Worm (Caenorhabditis elegans) whole organism, early embryonic: Measurements from ENCODE around the gene drp-1.

Experiments used
- B0310.2 ChIP-seq: sonication (generic microtip); optimal IDR thresholded peaks from 2 replicates; lab custom pipeline; 2016; ENCODE audit warnings: mild to moderate bottlenecking, missing genetic modification characterization, missing compliant biosample characterization
- F13C5.2 ChIP-seq: sonication (generic microtip); optimal IDR thresholded peaks from 2 replicates; lab custom pipeline; 2017; ENCODE audit warnings: mild to moderate bottlenecking, missing genetic modification characterization, inconsistent platforms, missing compliant biosample characterization
- aly-1 ChIP-seq: sonication (generic microtip); optimal IDR thresholded peaks from 2 replicates; lab custom pipeline; 2016; ENCODE audit warnings: missing genetic modification characterization, missing compliant biosample characterization
- ama-1 ChIP-seq: fragments of 150-350 bp; optimal IDR thresholded peaks from 2 replicates; lab custom pipeline; 2014
- ceh-13 ChIP-seq: fragments of 200-800 bp; sonication (Bioruptor generic); optimal IDR thresholded peaks from 2 replicates; lab custom pipeline; 2018; ENCODE audit warnings: mild to moderate bottlenecking, missing genetic modification characterization, missing compliant biosample characterization
- ceh-36 ChIP-seq: sonication (generic microtip); optimal IDR thresholded peaks from 2 replicates; lab custom pipeline; 2016; ENCODE audit warnings: missing genetic modification characterization, inconsistent platforms, missing compliant biosample characterization
- ets-7 ChIP-seq: sonication (generic microtip); optimal IDR thresholded peaks from 2 replicates; lab custom pipeline; 2016; ENCODE audit warnings: missing genotype, missing genetic modification characterization, missing compliant biosample characterization
- flt-1 ChIP-seq: fragments of 200-800 bp; sonication (Bioruptor generic); IDR thresholded peaks from 2 replicates; pipeline ENCODE4 v1.3.6; 2022; ENCODE audit warnings: missing genetic modification characterization, missing compliant biosample characterization
- hmbx-1 ChIP-seq: sonication (generic microtip); optimal IDR thresholded peaks from 2 replicates; lab custom pipeline; 2016; ENCODE audit warnings: mild to moderate bottlenecking, missing genetic modification characterization, missing compliant biosample characterization
- hmg-4 ChIP-seq: fragments of 200-800 bp; sonication (Bioruptor generic); optimal IDR thresholded peaks from 2 replicates; lab custom pipeline; 2018; ENCODE audit warnings: mild to moderate bottlenecking, missing genetic modification characterization, missing compliant biosample characterization
- hnd-1 ChIP-seq: sonication (generic microtip); optimal IDR thresholded peaks from 2 replicates; lab custom pipeline; 2016; ENCODE audit warnings: missing genetic modification characterization, missing compliant biosample characterization
- pes-1 ChIP-seq: fragments of 200-800 bp; sonication (Bioruptor generic); IDR thresholded peaks from 2 replicates; pipeline ENCODE4 v1.3.6; 2022; ENCODE audit warnings: missing genetic modification reagents, missing genetic modification characterization, missing compliant biosample characterization
- scrt-1 ChIP-seq: fragments of 200-800 bp; sonication (Bioruptor generic); IDR thresholded peaks from 2 replicates; pipeline ENCODE4 v1.3.6; 2022; ENCODE audit warnings: missing genetic modification characterization, missing compliant biosample characterization
- sea-1 ChIP-seq: fragments of 200-800 bp; sonication (Bioruptor generic); conservative IDR thresholded peaks from 2 replicates; pipeline ENCODE4 v1.3.6; 2022; ENCODE audit warnings: missing genetic modification characterization, missing compliant biosample characterization
- tbx-11 ChIP-seq: fragments of 200-800 bp; sonication (Bioruptor generic); IDR thresholded peaks from 2 replicates; pipeline ENCODE4 v1.3.6; 2022; ENCODE audit warnings: missing genetic modification characterization, missing compliant biosample characterization
- tbx-37 ChIP-seq: fragments of 200-800 bp; sonication (Bioruptor generic); conservative IDR thresholded peaks from 2 replicates; pipeline ENCODE4 v1.3.6; 2022; ENCODE audit warnings: missing genetic modification reagents, missing genetic modification characterization, missing compliant biosample characterization
- tra-4 ChIP-seq: sonication (generic microtip); optimal IDR thresholded peaks from 2 replicates; lab custom pipeline; 2017; ENCODE audit warnings: missing genetic modification characterization, missing compliant biosample characterization

The drp-1 gene

DNA sequence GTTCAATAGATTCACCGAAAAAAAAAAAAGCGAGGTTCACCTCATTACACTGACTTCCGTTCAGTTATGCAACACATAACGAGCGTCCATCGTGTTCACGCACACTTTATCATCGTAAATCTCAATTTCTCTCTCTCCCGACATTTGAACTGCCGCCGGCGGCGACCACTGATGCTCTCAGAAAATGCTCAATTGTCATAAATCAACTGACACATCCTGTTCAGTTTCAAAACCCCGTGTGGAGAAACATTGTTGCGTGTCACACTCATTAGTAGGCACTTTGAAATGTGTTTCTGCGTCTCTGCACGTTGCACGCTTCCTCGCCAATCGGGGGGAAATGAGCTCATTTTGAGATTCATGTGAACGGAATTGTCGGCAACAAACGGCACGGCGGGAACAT is 2.5 kb upstream of the drp-1 start:
- TF ChIP-seq ceh-36 (no peak), hmg-4 (GFP tag; lab: Kevin White, UChicago) (no peak), aly-1 (tag; lab: Kevin White, UChicago) (no peak), B0310.2 (tag; lab: Kevin White, UChicago) (no peak), ama-1 (lab: Kevin White, UChicago) (no peak), tbx-11 (GFP tag; lab: Robert Waterston, UW) (no peak), F13C5.2 (tag; lab: Kevin White, UChicago) (no peak), hmbx-1 (tag; lab: Kevin White, UChicago) (no peak), sea-1 (no peak), tra-4 (tag; lab: Kevin White, UChicago) (no peak), tbx-37 (GFP tag; lab: Robert Waterston, UW) (no peak), scrt-1 (GFP tag; lab: Robert Waterston, UW) (no peak), ceh-13 (GFP tag; lab: Kevin White, UChicago) (no peak), hnd-1 (tag; lab: Kevin White, UChicago) (no peak), flt-1 (GFP tag; lab: Robert Waterston, UW) (no peak), ets-7 (no peak)

DNA sequence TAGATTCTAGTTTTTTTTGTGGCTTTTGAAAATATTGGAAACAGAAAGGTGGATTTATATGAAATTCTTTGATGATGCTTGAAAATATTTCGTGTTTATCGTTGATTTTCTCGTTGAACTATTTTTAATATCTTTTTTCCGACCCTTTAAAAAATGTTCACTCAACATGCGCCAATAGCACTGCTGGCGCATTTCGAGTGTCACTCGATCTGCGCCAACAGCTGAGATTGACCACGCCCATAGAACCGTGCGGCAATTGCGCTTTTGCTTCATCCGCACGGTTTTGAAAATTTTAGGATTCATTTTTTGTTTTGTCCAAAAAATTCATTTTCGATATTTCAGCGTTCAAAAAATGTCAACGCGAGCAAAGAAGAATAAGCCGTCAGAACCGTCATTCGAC is 3.0 kb downstream of the drp-1 start, which contains the start of gene tebp-2:
TSS of gene tebp-2 (plus strand) at position 343 of the 400 bp plus-strand sequence.
- TF ChIP-seq F13C5.2 (tag; lab: Kevin White, UChicago), result no peak
- TF ChIP-seq sea-1, result no peak
- TF ChIP-seq aly-1 (tag; lab: Kevin White, UChicago), result no peak
- no peak for TF ChIP-seq ama-1 (lab: Kevin White, UChicago)

DNA sequence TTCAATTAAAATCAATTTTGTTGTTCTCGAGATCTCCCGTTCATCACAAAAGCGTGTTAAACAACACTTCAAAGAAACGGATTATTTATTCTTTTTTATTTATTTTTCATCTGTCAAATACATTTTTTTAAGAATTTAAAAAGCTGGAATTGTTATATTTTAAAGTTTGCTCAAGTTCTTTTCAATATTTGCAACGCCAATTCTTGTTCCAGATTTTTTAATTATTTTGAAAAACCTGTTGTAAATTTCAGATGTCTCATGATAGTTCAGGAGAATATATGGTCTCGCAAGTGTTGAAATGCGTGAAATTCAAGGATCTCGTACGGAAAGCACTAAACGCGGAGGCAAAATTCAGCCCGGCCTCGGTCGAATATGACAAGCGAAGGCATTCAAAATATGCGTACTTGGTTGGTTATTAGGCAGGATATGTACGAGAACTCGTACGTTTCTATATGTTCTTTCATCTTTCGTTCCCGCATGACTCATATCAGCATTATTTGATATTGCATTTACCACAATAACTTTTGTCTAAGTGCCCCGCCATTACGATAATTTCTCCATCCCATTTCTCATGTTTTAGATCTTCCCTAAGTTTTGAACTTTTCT is 6.4 kb downstream of the drp-1 start, which contains the start of gene cec-6:
TSS of gene cec-6 (plus strand) at position 252 of the 606 bp plus-strand sequence.
- TF ChIP-seq B0310.2 (tag; lab: Kevin White, UChicago) (no peak), flt-1 (GFP tag; lab: Robert Waterston, UW) (no peak), sea-1 (no peak), hnd-1 (tag; lab: Kevin White, UChicago) (no peak), ets-7 (no peak), tra-4 (tag; lab: Kevin White, UChicago) (no peak), ama-1 (lab: Kevin White, UChicago) (no peak), tbx-37 (GFP tag; lab: Robert Waterston, UW) (no peak), aly-1 (tag; lab: Kevin White, UChicago) (no peak), scrt-1 (GFP tag; lab: Robert Waterston, UW) (no peak), tbx-11 (GFP tag; lab: Robert Waterston, UW) (no peak), F13C5.2 (tag; lab: Kevin White, UChicago) (no peak), hmbx-1 (tag; lab: Kevin White, UChicago) (no peak), ceh-13 (GFP tag; lab: Kevin White, UChicago) (no peak)

DNA sequence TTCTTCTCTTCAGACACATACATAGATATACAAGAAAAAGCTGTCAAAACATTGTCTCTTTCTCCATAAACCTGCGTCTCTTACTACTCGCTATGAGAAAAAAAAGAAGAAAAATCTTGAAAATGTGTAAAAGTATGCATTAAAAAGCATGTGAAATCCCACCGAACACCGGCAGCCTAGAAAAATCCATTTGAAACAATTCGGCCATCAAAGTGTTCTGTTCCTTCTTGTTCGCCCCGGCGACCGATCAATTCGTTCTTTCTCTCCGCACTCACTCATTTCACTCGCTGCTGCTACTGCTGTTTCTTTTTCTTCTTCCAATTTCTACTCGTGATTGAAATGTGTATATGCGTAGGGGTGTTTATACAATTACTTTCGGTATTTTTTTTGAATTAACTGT is 10.6 kb downstream of the drp-1 start:
- TF ChIP-seq sea-1, result no peak

DNA sequence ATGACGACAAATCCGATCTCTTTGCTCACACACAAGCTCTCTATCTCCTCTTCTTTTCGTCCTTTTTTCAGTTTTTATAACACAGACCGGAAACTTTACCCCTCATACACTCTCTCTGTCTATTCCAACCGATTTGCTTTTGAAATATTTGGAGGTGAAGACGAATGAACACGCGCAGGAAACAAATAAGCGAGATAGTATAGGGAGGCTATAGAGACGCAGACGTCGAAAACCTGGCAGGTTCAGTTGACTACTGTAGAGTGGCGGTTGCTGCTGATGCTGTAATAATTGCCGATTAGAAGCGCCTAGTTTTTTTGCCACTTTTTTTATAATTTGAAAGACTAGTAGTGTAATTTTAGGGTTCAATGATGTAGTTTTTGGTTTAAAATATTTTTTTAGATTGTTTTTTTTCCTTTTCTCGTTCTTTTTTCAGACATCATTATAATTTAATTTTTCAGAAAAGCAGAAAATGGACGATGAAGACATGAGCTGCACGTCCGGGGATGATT is 12.4 kb downstream of the drp-1 start, which contains the start of gene ari-2:
TSS of gene ari-2 (plus strand) at position 459 of the 509 bp plus-strand sequence.
- TF ChIP-seq hnd-1 (tag; lab: Kevin White, UChicago), result no peak
- no peak for TF ChIP-seq sea-1
- no peak for TF ChIP-seq tbx-37 (GFP tag; lab: Robert Waterston, UW)
- TF ChIP-seq ets-7, result no peak
- no peak for TF ChIP-seq F13C5.2 (tag; lab: Kevin White, UChicago)
- TF ChIP-seq ceh-36, result no peak
- no peak for TF ChIP-seq pes-1 (GFP tag; lab: Robert Waterston, UW)
- no peak for TF ChIP-seq flt-1 (GFP tag; lab: Robert Waterston, UW)
- no peak for TF ChIP-seq B0310.2 (tag; lab: Kevin White, UChicago)
- no peak for TF ChIP-seq tbx-11 (GFP tag; lab: Robert Waterston, UW)
- TF ChIP-seq aly-1 (tag; lab: Kevin White, UChicago), result no peak
- no peak for TF ChIP-seq scrt-1 (GFP tag; lab: Robert Waterston, UW)
- TF ChIP-seq tra-4 (tag; lab: Kevin White, UChicago), result no peak
- TF ChIP-seq hmbx-1 (tag; lab: Kevin White, UChicago), result no peak
- no peak for TF ChIP-seq hmg-4 (GFP tag; lab: Kevin White, UChicago)
- no peak for TF ChIP-seq ceh-13 (GFP tag; lab: Kevin White, UChicago)
- TF ChIP-seq ama-1 (lab: Kevin White, UChicago), result no peak

- TF ChIP-seq tbx-37 (GFP tag; lab: Robert Waterston, UW), result no peak
- no peak for TF ChIP-seq flt-1 (GFP tag; lab: Robert Waterston, UW)
- no peak for TF ChIP-seq tra-4 (tag; lab: Kevin White, UChicago)
- TF ChIP-seq ceh-13 (GFP tag; lab: Kevin White, UChicago), result no peak
- TF ChIP-seq aly-1 (tag; lab: Kevin White, UChicago), result no peak
- no peak for TF ChIP-seq pes-1 (GFP tag; lab: Robert Waterston, UW)
- no peak for TF ChIP-seq hmbx-1 (tag; lab: Kevin White, UChicago)
- TF ChIP-seq ets-7, result no peak
- TF ChIP-seq sea-1, result no peak
- no peak for TF ChIP-seq hmg-4 (GFP tag; lab: Kevin White, UChicago)
- no peak for TF ChIP-seq hnd-1 (tag; lab: Kevin White, UChicago)
- TF ChIP-seq tbx-11 (GFP tag; lab: Robert Waterston, UW), result no peak
- TF ChIP-seq scrt-1 (GFP tag; lab: Robert Waterston, UW), result no peak
- TF ChIP-seq ama-1 (lab: Kevin White, UChicago), result no peak
- no peak for TF ChIP-seq B0310.2 (tag; lab: Kevin White, UChicago)
- no peak for TF ChIP-seq ceh-36
- no peak for TF ChIP-seq F13C5.2 (tag; lab: Kevin White, UChicago)
Measured at ce11 chrIV:5554168-5554567, 15.9 kb downstream of the drp-1 start.

ce11 chrIV:5561059-5561458 is 22.8 kb downstream of the drp-1 start:
- TF ChIP-seq ceh-36 (no peak), F13C5.2 (tag; lab: Kevin White, UChicago) (no peak), aly-1 (tag; lab: Kevin White, UChicago) (no peak), ama-1 (lab: Kevin White, UChicago) (no peak)
